Worm (Caenorhabditis elegans): ENCODE data around the gene C05E11.7.

DNA sequence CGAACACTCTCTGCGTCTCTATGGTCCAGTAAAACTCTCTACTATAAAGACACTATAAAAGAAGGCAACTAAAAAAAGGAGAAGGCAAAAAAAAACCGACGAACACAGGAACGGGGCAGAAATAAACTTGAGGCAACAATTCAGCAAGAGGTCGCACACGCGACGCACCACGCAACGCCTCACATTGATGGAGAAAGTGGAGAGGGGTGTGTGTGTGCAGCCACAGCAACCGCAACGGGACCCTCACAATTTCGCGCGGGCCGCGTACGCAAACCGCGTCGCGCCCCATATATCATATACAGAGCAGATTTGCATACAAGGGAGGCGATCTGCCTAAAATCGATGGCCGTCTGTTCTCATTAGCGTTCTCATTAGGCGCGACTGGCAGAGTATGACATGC, 31.4 kb upstream of the C05E11.7 start:
- no peak for TF ChIP-seq lir-1 (GFP tag; conservative IDR thresholded peaks at IDR 0.05)
- TF ChIP-seq lsl-1 (GFP tag; optimal IDR thresholded peaks at IDR 0.05): no peak

Measured in whole organism, young adult.